Fruit fly (Drosophila melanogaster) whole organism, embryonic: Measurements from ENCODE around the gene CG34126.

Experiments
- Aef1 ChIP-seq: fragments of 200-800 bp; sonication (Bioruptor generic); IDR thresholded peaks from 3 replicates; pipeline ENCODE4 v1.3.6; 2022; ENCODE audit warnings: missing biosample characterization, missing genetic modification characterization
- Atf6 ChIP-seq: fragments of 200-800 bp; sonication (Bioruptor generic); IDR thresholded peaks from 2 replicates; pipeline ENCODE4 v1.3.6; 2022; ENCODE audit warnings: missing biosample characterization, missing genetic modification characterization
- CG11398 ChIP-seq: fragments of 200-800 bp; sonication (Bioruptor generic); optimal IDR thresholded peaks from 2 replicates; lab custom pipeline; 2016; ENCODE audit warnings: missing biosample characterization, missing genetic modification characterization
- CG13287 ChIP-seq: fragments of 200-800 bp; sonication (Bioruptor generic); IDR thresholded peaks from 2 replicates; pipeline ENCODE4 v1.3.6; 2022; ENCODE audit warnings: missing biosample characterization, missing genetic modification characterization; ENCODE audit not compliant: partially characterized antibody
- CG14965 ChIP-seq: fragments of 200-800 bp; sonication (Bioruptor generic); optimal IDR thresholded peaks from 2 replicates; lab custom pipeline; 2016; ENCODE audit warnings: missing biosample characterization, missing genetic modification characterization, borderline replicate concordance
- CG1603 ChIP-seq: fragments of 200-800 bp; sonication (Bioruptor generic); optimal IDR thresholded peaks from 2 replicates; lab custom pipeline; 2019; ENCODE audit warnings: missing biosample characterization, mild to moderate bottlenecking, missing genetic modification characterization, moderate library complexity
- CG16779 ChIP-seq: fragments of 200-800 bp; sonication (Bioruptor generic); IDR thresholded peaks from 2 replicates; pipeline ENCODE4 v1.3.6; 2022; ENCODE audit warnings: missing biosample characterization, missing genetic modification characterization
- CG17359 ChIP-seq: fragments of 200-800 bp; sonication (Bioruptor generic); optimal IDR thresholded peaks from 3 replicates; lab custom pipeline; 2018; ENCODE audit warnings: missing biosample characterization, mild to moderate bottlenecking, missing genetic modification characterization, moderate library complexity
- CG17568 ChIP-seq: fragments of 200-800 bp; sonication (Bioruptor generic); optimal IDR thresholded peaks from 2 replicates; lab custom pipeline; 2018; ENCODE audit warnings: missing biosample characterization, mild to moderate bottlenecking, missing genetic modification characterization, moderate library complexity
- CG17612 ChIP-seq: fragments of 200-800 bp; sonication (Bioruptor generic); IDR thresholded peaks from 2 replicates; pipeline ENCODE4 v1.3.6; 2022; ENCODE audit warnings: missing biosample characterization, missing genetic modification characterization
- CG17829 ChIP-seq: fragments of 200-800 bp; optimal IDR thresholded peaks from 2 replicates; lab custom pipeline; 2019; ENCODE audit warnings: missing biosample characterization, mild to moderate bottlenecking, missing genetic modification characterization, moderate library complexity
- CG3065 ChIP-seq: fragments of 200-800 bp; sonication (Bioruptor generic); optimal IDR thresholded peaks from 2 replicates; lab custom pipeline; 2016; ENCODE audit warnings: missing biosample characterization, missing genetic modification characterization
- CG33213 ChIP-seq: fragments of 200-800 bp; sonication (Bioruptor generic); optimal IDR thresholded peaks from 3 replicates; lab custom pipeline; 2016; ENCODE audit warnings: missing biosample characterization, missing genetic modification characterization
- CG42726 ChIP-seq: fragments of 200-800 bp; sonication (Bioruptor generic); IDR thresholded peaks from 2 replicates; pipeline ENCODE4 v1.3.6; 2022; ENCODE audit warnings: missing biosample characterization, missing genetic modification characterization; ENCODE audit not compliant: partially characterized antibody
- CG4820 ChIP-seq: fragments of 200-800 bp; sonication (Bioruptor generic); optimal IDR thresholded peaks from 3 replicates; lab custom pipeline; 2016; ENCODE audit warnings: missing biosample characterization, missing genetic modification characterization
- CG5245 ChIP-seq: fragments of 200-800 bp; sonication (Bioruptor generic); optimal IDR thresholded peaks from 3 replicates; lab custom pipeline; 2016; ENCODE audit warnings: missing biosample characterization, missing genetic modification characterization
- CG6654 ChIP-seq: fragments of 200-800 bp; sonication (Bioruptor generic); optimal IDR thresholded peaks from 2 replicates; lab custom pipeline; 2017; ENCODE audit warnings: missing biosample characterization, mild to moderate bottlenecking, missing genetic modification characterization
- CG7372 ChIP-seq: fragments of 200-800 bp; sonication (Bioruptor generic); IDR thresholded peaks from 2 replicates; pipeline ENCODE4 v1.3.6; 2022; ENCODE audit warnings: missing biosample characterization, missing genetic modification characterization
- CG8281 ChIP-seq: fragments of 200-800 bp; sonication (Bioruptor generic); optimal IDR thresholded peaks from 2 replicates; lab custom pipeline; 2018; ENCODE audit warnings: missing biosample characterization, mild to moderate bottlenecking, missing genetic modification characterization, moderate library complexity
- Dbx ChIP-seq: fragments of 200-800 bp; sonication (Bioruptor generic); IDR thresholded peaks from 3 replicates; pipeline ENCODE4 v1.3.6; 2022; ENCODE audit warnings: missing biosample characterization, missing genetic modification characterization
- Dfd ChIP-seq, 2 experiments: fragments of >200 bp; optimal IDR thresholded peaks; 2 replicates each; lab custom pipeline; 2017; ENCODE audit warnings: missing biosample characterization in 2 of 2, missing genetic modification characterization in 2 of 2
- Dip3 ChIP-seq: fragments of 200-800 bp; sonication (Bioruptor generic); optimal IDR thresholded peaks from 3 replicates; lab custom pipeline; 2016; ENCODE audit warnings: missing biosample characterization, missing genetic modification characterization
- E2f1 ChIP-seq: fragments of 200-800 bp; sonication (Bioruptor generic); IDR thresholded peaks from 2 replicates; pipeline ENCODE4 v1.3.6; 2022; ENCODE audit warnings: missing biosample characterization, missing genetic modification characterization
- HHEX ChIP-seq: fragments of 200-800 bp; sonication (Bioruptor generic); optimal IDR thresholded peaks from 3 replicates; lab custom pipeline; 2017; ENCODE audit warnings: missing biosample characterization, mild to moderate bottlenecking, missing genetic modification characterization, missing genetic modification reagents
- Jarid2 ChIP-seq: fragments of 200-800 bp; sonication (Bioruptor generic); optimal IDR thresholded peaks from 3 replicates; lab custom pipeline; 2017; ENCODE audit warnings: mild to moderate bottlenecking, missing biosample characterization, missing genetic modification reagents, missing genetic modification characterization
- Lpt ChIP-seq: fragments of >200 bp; optimal IDR thresholded peaks from 2 replicates; lab custom pipeline; 2018; ENCODE audit warnings: missing biosample characterization, missing genetic modification characterization
- MBD-R2 ChIP-seq: fragments of 200-800 bp; sonication (Bioruptor generic); IDR thresholded peaks from 2 replicates; pipeline ENCODE4 v1.3.6; 2022; ENCODE audit warnings: missing biosample characterization, missing genetic modification characterization
- Med ChIP-seq: fragments of 200-800 bp; sonication (Bioruptor generic); peaks from one replicate; lab custom pipeline; 2016; ENCODE audit warnings: missing biosample characterization, missing genetic modification characterization, mild to moderate bottlenecking, inconsistent platforms, moderate library complexity
- Nf-YC ChIP-seq: fragments of 200-800 bp; optimal IDR thresholded peaks from 3 replicates; lab custom pipeline; 2019; ENCODE audit warnings: missing biosample characterization, mild to moderate bottlenecking, missing genetic modification characterization, moderate library complexity
- PHDP ChIP-seq: fragments of 200-800 bp; sonication (Bioruptor generic); optimal IDR thresholded peaks from 3 replicates; lab custom pipeline; 2018; ENCODE audit warnings: missing biosample characterization, mild to moderate bottlenecking, missing genetic modification characterization, moderate library complexity
- Poxn ChIP-seq: fragments of 200-800 bp; sonication (Bioruptor generic); IDR thresholded peaks from 2 replicates; pipeline ENCODE4 v1.3.6; 2022; ENCODE audit warnings: missing biosample characterization, missing genetic modification characterization
- Tbp ChIP-seq: fragments of >200 bp; optimal IDR thresholded peaks from 2 replicates; lab custom pipeline; 2018; ENCODE audit warnings: missing biosample characterization, missing genetic modification characterization
- al ChIP-seq: fragments of 200-800 bp; sonication (Bioruptor generic); IDR thresholded peaks from 2 replicates; pipeline ENCODE4 v1.3.6; 2022; ENCODE audit warnings: missing biosample characterization, missing genetic modification characterization
- br ChIP-seq: fragments of >200 bp; optimal IDR thresholded peaks from 2 replicates; lab custom pipeline; 2017
- bsh ChIP-seq, 2 experiments: fragments of 200-800 bp; sonication (Bioruptor generic); optimal IDR thresholded peaks; 2 replicates each; lab custom pipeline; 2017 to 2018; ENCODE audit warnings: mild to moderate bottlenecking in 2 of 2, missing biosample characterization in 2 of 2, missing genetic modification characterization in 2 of 2, moderate library complexity in 1 of 2
- cad ChIP-seq: fragments of >200 bp; optimal IDR thresholded peaks from 2 replicates; lab custom pipeline; 2017; ENCODE audit warnings: missing biosample characterization, missing genetic modification characterization
- dysf ChIP-seq: fragments of 200-800 bp; sonication (Bioruptor generic); IDR thresholded peaks from 3 replicates; pipeline ENCODE4 v1.3.6; 2022; ENCODE audit warnings: missing biosample characterization, missing genetic modification characterization
- en ChIP-seq: fragments of 200-800 bp; sonication (Bioruptor generic); optimal IDR thresholded peaks from 2 replicates; lab custom pipeline; 2016; ENCODE audit warnings: missing biosample characterization, missing genetic modification characterization
- hb ChIP-seq: fragments of 200-800 bp; sonication (Bioruptor generic); IDR thresholded peaks from 3 replicates; pipeline ENCODE4 v1.3.6; 2022; ENCODE audit warnings: missing biosample characterization, missing genetic modification characterization; ENCODE audit not compliant: partially characterized antibody
- hkb ChIP-seq, 2 experiments: fragments of 200-800 bp in 1 of 2; fragments of >200 bp in 1 of 2; sonication (Bioruptor generic) in 1 of 2; IDR thresholded peaks in 1 of 2; optimal IDR thresholded peaks in 1 of 2; 2 replicates each; pipeline versions ENCODE4 v1.3.6 to Lab custom; 2017 to 2022; ENCODE audit warnings: missing biosample characterization in 1 of 2, missing genetic modification characterization in 1 of 2
- jigr1 ChIP-seq: fragments of 200-800 bp; sonication (Bioruptor generic); IDR thresholded peaks from 3 replicates; pipeline ENCODE4 v1.3.6; 2022; ENCODE audit warnings: missing biosample characterization, missing genetic modification characterization
- lab ChIP-seq: fragments of 200-800 bp; sonication (Bioruptor generic); optimal IDR thresholded peaks from 3 replicates; lab custom pipeline; 2017; ENCODE audit warnings: missing biosample characterization, missing genetic modification characterization, mild to moderate bottlenecking, moderate library complexity, missing genetic modification reagents
- lilli ChIP-seq: fragments of 200-800 bp; sonication (Bioruptor generic); optimal IDR thresholded peaks from 3 replicates; lab custom pipeline; 2016; ENCODE audit warnings: missing biosample characterization, missing genetic modification characterization
- oc ChIP-seq: fragments of 200-800 bp; sonication (Bioruptor generic); optimal IDR thresholded peaks from 2 replicates; lab custom pipeline; 2018; ENCODE audit warnings: missing biosample characterization, mild to moderate bottlenecking, missing genetic modification characterization, moderate library complexity
- row ChIP-seq: fragments of 200-800 bp; sonication (Bioruptor generic); IDR thresholded peaks from 3 replicates; pipeline ENCODE4 v1.3.6; 2022; ENCODE audit warnings: missing biosample characterization, missing genetic modification characterization
- run ChIP-seq: fragments of 200-800 bp; sonication (Bioruptor generic); optimal IDR thresholded peaks from 3 replicates; lab custom pipeline; 2018; ENCODE audit warnings: missing biosample characterization, mild to moderate bottlenecking, missing genetic modification characterization
- sens ChIP-seq: fragments of 200-800 bp; sonication (Bioruptor generic); peaks from one replicate; lab custom pipeline; 2016; ENCODE audit warnings: missing biosample characterization, missing genetic modification characterization
- so ChIP-seq: fragments of 200-800 bp; sonication (Bioruptor generic); IDR thresholded peaks from 3 replicates; pipeline ENCODE4 v1.3.6; 2022; ENCODE audit warnings: missing biosample characterization, missing genetic modification characterization
- tgo ChIP-seq: fragments of 200-800 bp; sonication (Bioruptor generic); IDR thresholded peaks from 3 replicates; pipeline ENCODE4 v1.3.6; 2022; ENCODE audit warnings: missing biosample characterization, missing genetic modification characterization
- tll ChIP-seq, 2 experiments: fragments of 200-800 bp in 1 of 2; fragments of >200 bp in 1 of 2; sonication (Bioruptor generic) in 1 of 2; optimal IDR thresholded peaks; 2 replicates each; lab custom pipeline; 2017 to 2019; ENCODE audit warnings: missing biosample characterization in 2 of 2, missing genetic modification characterization in 2 of 2, mild to moderate bottlenecking in 1 of 2, moderate library complexity in 1 of 2
- toy ChIP-seq: fragments of 200-800 bp; sonication (Bioruptor generic); IDR thresholded peaks from 2 replicates; pipeline ENCODE4 v1.3.6; 2022; ENCODE audit warnings: missing biosample characterization, missing genetic modification characterization

Gene CG34126

dm6 chr2L:4942257-4942792 is 39.1 kb upstream of the CG34126 start, which contains the start of gene synr (continued):
- TF ChIP-seq CG42726 (GFP tag; lab: Robert Waterston, UW), result no peak
- peak; percentile 57 for TF ChIP-seq lab (GFP tag; lab: Kevin White, UChicago)
- TF ChIP-seq row (GFP tag; lab: Robert Waterston, UW), result no peak
- TF ChIP-seq CG1603 (tag; lab: Kevin White, UChicago), result no peak
- no peak for TF ChIP-seq Nf-YC (tag; lab: Kevin White, UChicago)
- no peak for TF ChIP-seq CG14965 (GFP tag; lab: Kevin White, UChicago)
- no peak for TF ChIP-seq CG13287 (GFP tag; lab: Robert Waterston, UW)
- TF ChIP-seq oc (tag; lab: Kevin White, UChicago), result no peak
- no peak for TF ChIP-seq bsh (GFP tag; optimal IDR thresholded peaks at IDR 0.05; lab: Kevin White, UChicago)
- TF ChIP-seq br (lab: Kevin White, UChicago), result no peak
- no peak for TF ChIP-seq hkb (optimal IDR thresholded peaks at IDR 0.05; lab: Kevin White, UChicago)
- no peak for TF ChIP-seq hkb (GFP tag; IDR thresholded peaks at IDR 0.05; lab: Robert Waterston, UW)
- no peak for TF ChIP-seq CG4820 (GFP tag; lab: Kevin White, UChicago)
- TF ChIP-seq toy, result no peak
- no peak for TF ChIP-seq Dip3 (GFP tag; lab: Kevin White, UChicago)
- no peak for TF ChIP-seq CG17829 (tag; lab: Kevin White, UChicago)
- no peak for TF ChIP-seq MBD-R2 (GFP tag; lab: Robert Waterston, UW)
- no peak for TF ChIP-seq lilli (GFP tag; lab: Kevin White, UChicago)
- TF ChIP-seq Aef1 (GFP tag; lab: Robert Waterston, UW), result no peak
- TF ChIP-seq Jarid2 (GFP tag; lab: Kevin White, UChicago), result no peak
- no peak for TF ChIP-seq HHEX (GFP tag; lab: Kevin White, UChicago)
- no peak for TF ChIP-seq dysf (GFP tag; lab: Robert Waterston, UW)
- no peak for TF ChIP-seq tll (GFP tag; optimal IDR thresholded peaks at IDR 0.05; lab: Kevin White, UChicago)
- no peak for TF ChIP-seq CG5245 (GFP tag; lab: Kevin White, UChicago)
- TF ChIP-seq sens (GFP tag; lab: Kevin White, UChicago), result peak; percentile 59
- no peak for TF ChIP-seq Poxn (GFP tag; lab: Robert Waterston, UW)
- TF ChIP-seq so (GFP tag; lab: Robert Waterston, UW), result no peak
- TF ChIP-seq Med (GFP tag; lab: Kevin White, UChicago), result peak; percentile 13
- no peak for TF ChIP-seq PHDP (tag; lab: Kevin White, UChicago)
- TF ChIP-seq, all 482 proteins: peak for 7

- peak; percentile 97 for TF ChIP-seq E2f1 (GFP tag; lab: Robert Waterston, UW)
- TF ChIP-seq hb (GFP tag; lab: Robert Waterston, UW), result no peak
- TF ChIP-seq CG6654 (GFP tag; lab: Kevin White, UChicago), result peak; percentile 81
- TF ChIP-seq CG8281, result peak; percentile 87
- TF ChIP-seq run (tag; lab: Kevin White, UChicago), result peak; percentile 88
- no peak for TF ChIP-seq CG17568 (GFP tag; lab: Kevin White, UChicago)
- TF ChIP-seq Atf6 (GFP tag; lab: Robert Waterston, UW), result peak; percentile 96
- no peak for TF ChIP-seq Tbp (GFP tag; lab: Kevin White, UChicago)
- peak; percentile 66 for TF ChIP-seq CG33213 (GFP tag; lab: Kevin White, UChicago)
- TF ChIP-seq Dfd (GFP tag; optimal IDR thresholded peaks at IDR 0.05; lab: Kevin White, UChicago), result no peak
- peak; percentile 28 for TF ChIP-seq CG11398
- TF ChIP-seq al (GFP tag; lab: Robert Waterston, UW), result peak; percentile 95
- peak; percentile 97 for TF ChIP-seq CG17359 (tag; lab: Kevin White, UChicago)
- TF ChIP-seq en (GFP tag; lab: Kevin White, UChicago), result peak; percentile 42
- peak; percentile 96 for TF ChIP-seq Dbx (GFP tag; lab: Robert Waterston, UW)
- TF ChIP-seq Lpt (GFP tag; lab: Kevin White, UChicago), result no peak
- TF ChIP-seq tgo (GFP tag; lab: Robert Waterston, UW), result peak; percentile 97
- TF ChIP-seq cad, result no peak
- TF ChIP-seq CG3065, result peak; percentile 90
- TF ChIP-seq CG17612 (GFP tag; lab: Robert Waterston, UW), result peak; percentile 89
- peak; percentile 86 for TF ChIP-seq CG16779 (GFP tag; lab: Robert Waterston, UW)
- TF ChIP-seq jigr1 (GFP tag; lab: Robert Waterston, UW), result peak; percentile 67; the same call in 2 of the 3 replicates
- TF ChIP-seq CG7372, result peak; percentile 96
These were observed 36.1 kb upstream of the CG34126 start, which contains the start of the genes mRpL24 and betaggt-I for dm6 chr2L:4945300-4945699. Gene mRpL24 (minus strand): TSS chr2L:4945361. Gene betaggt-I (plus strand): TSS chr2L:4945579.
